Worm (Caenorhabditis elegans) whole organism, young adult: Measurements from ENCODE around the gene F07F6.1.

Experiments used
- C17E4.6 ChIP-seq: fragments of 200-800 bp; sonication (Bioruptor generic); IDR thresholded peaks from 2 replicates; pipeline ENCODE4 v1.3.6; 2022; ENCODE audit warnings: missing genetic modification reagents, missing genetic modification characterization, missing compliant biosample characterization
- D2030.7 ChIP-seq: fragments of 200-800 bp; sonication (Bioruptor generic); IDR thresholded peaks from 2 replicates; pipeline ENCODE4 v1.3.6; 2022; ENCODE audit warnings: missing genetic modification reagents, missing genetic modification characterization, missing compliant biosample characterization
- F33H1.4 ChIP-seq: fragments of 200-800 bp; sonication (Bioruptor generic); IDR thresholded peaks from 2 replicates; pipeline ENCODE4 v1.3.6; 2022; ENCODE audit warnings: missing genetic modification reagents, missing genetic modification characterization, missing compliant biosample characterization
- F49E8.2 ChIP-seq: sonication (generic microtip); optimal IDR thresholded peaks from 3 replicates; lab custom pipeline; 2017; ENCODE audit warnings: missing genetic modification characterization, mild to moderate bottlenecking, missing compliant biosample characterization, antibody characterized with exemption, moderate library complexity; ENCODE audit not compliant: insufficient read depth
- T07F8.4 ChIP-seq: sonication (generic microtip); optimal IDR thresholded peaks from 2 replicates; lab custom pipeline; 2016; ENCODE audit warnings: mild to moderate bottlenecking, missing genetic modification characterization, moderate library complexity, missing compliant biosample characterization
- Y79H2A.3 ChIP-seq: fragments of 200-800 bp; sonication (Bioruptor generic); conservative IDR thresholded peaks from 2 replicates; pipeline ENCODE4 v1.3.6; 2022; ENCODE audit warnings: missing genetic modification reagents, missing genetic modification characterization, missing compliant biosample characterization
- ama-1 ChIP-seq, 3 experiments: fragments of 150-350 bp in 1 of 3; sonication (generic microtip) in 2 of 3; optimal IDR thresholded peaks; 2 replicates each; lab custom pipeline; 2014 to 2018; ENCODE audit warnings: missing biosample characterization in 2 of 3, missing genetic modification characterization in 2 of 3, missing genetic modification reagents in 2 of 3
- attf-3 ChIP-seq: fragments of 200-800 bp; sonication (Bioruptor generic); conservative IDR thresholded peaks from 2 replicates; pipeline ENCODE4 v1.3.6; 2022; ENCODE audit warnings: missing genetic modification reagents, missing genetic modification characterization, missing compliant biosample characterization
- cebp-1 ChIP-seq, 2 experiments: fragments of 200-800 bp in 1 of 2; sonication (Bioruptor generic) in 1 of 2; sonication (generic microtip) in 1 of 2; IDR thresholded peaks in 1 of 2; optimal IDR thresholded peaks in 1 of 2; 2 replicates each; pipeline versions ENCODE4 v1.3.6 to Lab custom; 2017 to 2022; ENCODE audit warnings: missing compliant biosample characterization in 2 of 2, missing genetic modification characterization in 2 of 2, mild to moderate bottlenecking in 1 of 2, missing genetic modification reagents in 1 of 2, moderate library complexity in 1 of 2
- dpl-1 ChIP-seq: fragments of 150-350 bp; optimal IDR thresholded peaks from 2 replicates; lab custom pipeline; 2014; ENCODE audit warnings: missing biosample characterization, missing genetic modification reagents, missing genetic modification characterization
- fkh-3 ChIP-seq: sonication (generic microtip); optimal IDR thresholded peaks from 2 replicates; lab custom pipeline; 2016; ENCODE audit warnings: mild to moderate bottlenecking, missing genetic modification characterization, missing compliant biosample characterization
- hmg-1.2 ChIP-seq: fragments of 200-800 bp; sonication (Bioruptor generic); IDR thresholded peaks from 2 replicates; pipeline ENCODE4 v1.3.6; 2022; ENCODE audit warnings: missing genetic modification reagents, missing genetic modification characterization, missing compliant biosample characterization
- hmg-20 ChIP-seq: fragments of 200-800 bp; sonication (Bioruptor generic); IDR thresholded peaks from 2 replicates; pipeline ENCODE4 v1.3.6; 2022; ENCODE audit warnings: missing genetic modification reagents, missing genetic modification characterization, missing compliant biosample characterization
- lin-35 ChIP-seq, 3 experiments: fragments of 150-350 bp in 2 of 3; sonication (generic microtip) in 1 of 3; optimal IDR thresholded peaks; 2 replicates each; lab custom pipeline; 2014 to 2018; ENCODE audit warnings: missing biosample characterization in 3 of 3, missing genetic modification characterization in 3 of 3, missing genetic modification reagents in 3 of 3
- lsl-1 ChIP-seq: fragments of 200-800 bp; sonication (Bioruptor generic); optimal IDR thresholded peaks from 2 replicates; lab custom pipeline; 2018; ENCODE audit warnings: mild to moderate bottlenecking, missing genetic modification characterization, moderate library complexity, missing compliant biosample characterization
- lsy-27 ChIP-seq: sonication (generic microtip); optimal IDR thresholded peaks from 2 replicates; lab custom pipeline; 2017; ENCODE audit warnings: missing genetic modification characterization, mild to moderate bottlenecking, missing compliant biosample characterization, antibody characterized with exemption, missing genotype, borderline replicate concordance; ENCODE audit not compliant: insufficient read depth
- madf-10 ChIP-seq: sonication (generic microtip); optimal IDR thresholded peaks from 2 replicates; lab custom pipeline; 2016; ENCODE audit warnings: mild to moderate bottlenecking, missing genetic modification characterization, missing compliant biosample characterization
- madf-3 ChIP-seq: fragments of 200-800 bp; sonication (Bioruptor generic); IDR thresholded peaks from 2 replicates; pipeline ENCODE4 v1.3.6; 2022; ENCODE audit warnings: missing genetic modification reagents, missing genetic modification characterization, missing compliant biosample characterization
- madf-8 ChIP-seq: fragments of 200-800 bp; sonication (Bioruptor generic); conservative IDR thresholded peaks from 2 replicates; pipeline ENCODE4 v1.3.6; 2022; ENCODE audit warnings: missing genetic modification reagents, missing genetic modification characterization, missing compliant biosample characterization
- mxl-1 ChIP-seq: sonication (generic microtip); optimal IDR thresholded peaks from 2 replicates; lab custom pipeline; 2016; ENCODE audit warnings: missing genetic modification characterization, missing compliant biosample characterization
- nhr-120 ChIP-seq: fragments of 200-800 bp; sonication (Bioruptor generic); IDR thresholded peaks from 2 replicates; pipeline ENCODE4 v1.3.6; 2022; ENCODE audit warnings: missing genetic modification characterization, missing compliant biosample characterization
- snpc-3.4 ChIP-seq: sonication (generic microtip); optimal IDR thresholded peaks from 2 replicates; lab custom pipeline; 2017; ENCODE audit warnings: missing genetic modification characterization, mild to moderate bottlenecking, missing compliant biosample characterization, antibody characterized with exemption, moderate library complexity, missing genotype, missing genetic modification reagents
- snpc-4 ChIP-seq, 5 experiments: fragments of 150-350 bp in 1 of 5; sonication (generic microtip) in 4 of 5; optimal IDR thresholded peaks; 2 replicates each; lab custom pipeline; 2014 to 2018; ENCODE audit warnings: missing genetic modification characterization in 5 of 5, missing biosample characterization in 3 of 5, antibody characterized with exemption in 2 of 5, mild to moderate bottlenecking in 2 of 5, missing compliant biosample characterization in 2 of 5, missing genotype in 2 of 5, moderate library complexity in 2 of 5, missing genetic modification reagents in 1 of 5
- tbx-9 ChIP-seq: sonication (generic microtip); optimal IDR thresholded peaks from 2 replicates; lab custom pipeline; 2016; ENCODE audit warnings: borderline replicate concordance, missing genetic modification characterization, inconsistent platforms, missing compliant biosample characterization
- xnd-1 ChIP-seq: sonication (generic microtip); optimal IDR thresholded peaks from 2 replicates; lab custom pipeline; 2016; ENCODE audit warnings: missing genotype, missing genetic modification reagents, missing genetic modification characterization, missing compliant biosample characterization

Gene F07F6.1

ce11 chrII:5455650-5456355, 18.1 kb downstream of the F07F6.1 start, which contains the start of gene daz-1 (continued):
- TF ChIP-seq ama-1 (optimal IDR thresholded peaks at IDR 0.05; lab: Kevin White, UChicago) = no peak
- no peak for TF ChIP-seq ama-1 (GFP tag; optimal IDR thresholded peaks at IDR 0.05; lab: Kevin White, UChicago)
- TF ChIP-seq lsy-27 = no peak
- TF ChIP-seq lin-35 (GFP tag; optimal IDR thresholded peaks at IDR 0.05; lab: Kevin White, UChicago) = peak in 2 of 3 experiments; percentile 34 to 52
- peak; percentile 40 for TF ChIP-seq F49E8.2 (tag; lab: Kevin White, UChicago)
- peak; percentile 93 for TF ChIP-seq lsl-1
- TF ChIP-seq dpl-1 (GFP tag; lab: Kevin White, UChicago) = peak; percentile 81
- TF ChIP-seq madf-10 = no peak
- TF ChIP-seq madf-8 = peak; percentile 68
- TF ChIP-seq fkh-3 (tag; lab: Kevin White, UChicago) = no peak
- no peak for TF ChIP-seq mxl-1 (tag; lab: Kevin White, UChicago)
- peak; percentile 44 for TF ChIP-seq D2030.7 (GFP tag; lab: Robert Waterston, UW)
- no peak for TF ChIP-seq nhr-120
- TF ChIP-seq snpc-3.4 (tag; lab: Kevin White, UChicago) = peak; percentile 41

- peak; percentile 39 for TF ChIP-seq xnd-1
- peak; percentile 57; the same call in 1 of the 2 replicates for TF ChIP-seq F33H1.4 (GFP tag; lab: Robert Waterston, UW)
- peak; percentile 80 for TF ChIP-seq lsl-1
- TF ChIP-seq snpc-4 (GFP tag; optimal IDR thresholded peaks at IDR 0.05; lab: Kevin White, UChicago) = no peak
- TF ChIP-seq snpc-4 (tag; optimal IDR thresholded peaks at IDR 0.05; lab: Kevin White, UChicago) = no peak
- TF ChIP-seq fkh-3 (tag; lab: Kevin White, UChicago) = no peak
- 0 out of 2 replicates have a peak, but pooled peaks have one; percentile 46 for TF ChIP-seq madf-3 (GFP tag; lab: Robert Waterston, UW)
- TF ChIP-seq, all 124 proteins: peak for 4
Observed at ce11 chrII:5458683-5459410, 21.2 kb downstream of the F07F6.1 start.

- TF ChIP-seq hmg-1.2 (GFP tag; lab: Robert Waterston, UW) (peak; percentile 87), madf-8 (no peak), Y79H2A.3 (no peak)
Observed at ce11 chrII:5459534-5459933, 21.8 kb downstream of the F07F6.1 start.

- TF ChIP-seq hmg-20 (GFP tag; lab: Robert Waterston, UW) (no peak), tbx-9 (tag; lab: Kevin White, UChicago) (no peak), T07F8.4 (tag; lab: Kevin White, UChicago) (no peak), C17E4.6 (GFP tag; lab: Robert Waterston, UW) (no peak)
Observed at ce11 chrII:5460911-5461310, 23.2 kb downstream of the F07F6.1 start.

- no peak for TF ChIP-seq attf-3
- TF ChIP-seq cebp-1 (GFP tag; IDR thresholded peaks at IDR 0.05; lab: Robert Waterston, UW) = no peak
- peak; percentile 70 for TF ChIP-seq cebp-1 (tag; optimal IDR thresholded peaks at IDR 0.05; lab: Kevin White, UChicago)
- TF ChIP-seq, all 124 proteins: peak for 1
Observed at ce11 chrII:5463692-5464300, 26.1 kb downstream of the F07F6.1 start.
